Fruit fly (Drosophila melanogaster) whole organism, adult: ENCODE results near the gene Kr-h2.

Experiments
- CG12768 ChIP-seq: fragments of 200-800 bp; sonication (Bioruptor generic); optimal IDR thresholded peaks from 2 replicates; lab custom pipeline; 2017; ENCODE audit warnings: missing biosample characterization, missing genetic modification characterization, mild to moderate bottlenecking, moderate library complexity, missing genetic modification reagents
- CG1620 ChIP-seq: fragments of 200-800 bp; sonication (Bioruptor generic); optimal IDR thresholded peaks from 2 replicates; lab custom pipeline; 2016; ENCODE audit warnings: missing biosample characterization, missing genetic modification characterization
- CG7101 ChIP-seq: fragments of 200-800 bp; sonication (Bioruptor generic); optimal IDR thresholded peaks from 2 replicates; lab custom pipeline; 2018; ENCODE audit warnings: missing biosample characterization, mild to moderate bottlenecking, missing genetic modification characterization, moderate library complexity
- Clk ChIP-seq: fragments of 200-800 bp; sonication (Bioruptor generic); optimal IDR thresholded peaks from 2 replicates; lab custom pipeline; 2017; ENCODE audit warnings: missing biosample characterization, missing genetic modification characterization
- Crg-1 ChIP-seq: fragments of 200-800 bp; sonication (Bioruptor generic); optimal IDR thresholded peaks from 2 replicates; lab custom pipeline; 2016; ENCODE audit warnings: missing biosample characterization, missing genetic modification characterization
- Hr96 ChIP-seq: fragments of 200-800 bp; sonication (Bioruptor generic); optimal IDR thresholded peaks from 2 replicates; lab custom pipeline; 2016; ENCODE audit warnings: missing biosample characterization, missing genetic modification characterization
- Mnt ChIP-seq: fragments of 200-800 bp; sonication (Bioruptor generic); optimal IDR thresholded peaks from 2 replicates; lab custom pipeline; 2016; ENCODE audit warnings: missing biosample characterization, mild to moderate bottlenecking, missing genetic modification characterization
- bab1 ChIP-seq: fragments of 200-800 bp; sonication (Bioruptor generic); optimal IDR thresholded peaks from 3 replicates; lab custom pipeline; 2019; ENCODE audit warnings: missing biosample characterization, mild to moderate bottlenecking, missing genetic modification characterization, moderate library complexity
- kay ChIP-seq: fragments of 200-800 bp; sonication (Bioruptor generic); peaks from one replicate; lab custom pipeline; 2016; ENCODE audit warnings: missing biosample characterization, missing genetic modification characterization, borderline replicate concordance
- ovo ChIP-seq: fragments of 200-800 bp; sonication (Bioruptor generic); optimal IDR thresholded peaks from 2 replicates; lab custom pipeline; 2016; ENCODE audit warnings: missing biosample characterization, missing genetic modification characterization
- tj ChIP-seq: fragments of 200-800 bp; sonication (Bioruptor generic); optimal IDR thresholded peaks from 3 replicates; lab custom pipeline; 2017; ENCODE audit warnings: missing biosample characterization, mild to moderate bottlenecking, missing genetic modification characterization, moderate library complexity

DNA sequence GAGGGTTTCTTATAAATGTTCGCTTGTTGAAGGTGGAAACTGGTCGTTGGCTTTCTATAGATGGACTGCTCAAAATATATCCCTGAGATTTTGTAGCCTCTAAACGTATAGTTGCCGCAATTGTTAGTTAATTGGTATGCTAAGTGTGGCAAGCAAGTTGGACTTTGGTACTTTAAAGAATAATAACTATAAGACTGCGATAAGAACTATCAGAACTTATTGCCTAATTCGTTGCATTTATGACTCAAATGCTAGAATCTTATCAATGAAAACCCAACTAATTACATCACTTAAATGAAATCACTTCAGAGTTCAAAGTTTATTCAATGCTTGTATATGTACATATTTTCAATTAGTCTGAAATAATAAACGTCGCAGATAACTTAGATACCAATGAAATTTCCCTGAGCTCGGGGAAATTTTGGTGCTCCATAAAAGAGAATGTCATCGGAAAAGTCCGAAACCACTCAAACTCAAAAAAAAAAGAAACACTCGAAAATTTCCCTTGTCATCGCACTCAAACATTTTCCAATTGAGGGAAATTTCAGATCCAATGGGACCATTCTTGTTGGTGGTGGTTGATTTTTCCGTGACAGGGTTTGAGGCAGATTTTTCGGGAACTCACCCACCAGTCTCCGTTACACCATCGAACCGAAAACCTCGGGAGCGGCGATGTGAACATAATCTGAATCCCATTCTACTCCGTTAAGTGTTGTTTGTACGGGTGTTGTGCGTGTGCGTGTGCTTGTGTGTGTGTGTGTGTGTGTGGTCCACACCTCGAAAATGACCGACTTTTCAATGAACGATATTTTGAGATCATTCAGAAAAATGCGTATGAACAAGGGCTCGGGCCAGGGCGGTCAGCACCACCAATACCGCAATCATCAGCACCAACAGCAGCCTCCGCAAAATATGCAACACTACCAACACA lies 20.3 kb downstream of the Kr-h2 start, which contains the start of gene CG45075:
- TF ChIP-seq kay (GFP tag; lab: Kevin White, UChicago): peak; percentile 88
- no peak for TF ChIP-seq ovo
- TF ChIP-seq CG1620 (GFP tag; lab: Kevin White, UChicago): no peak
- TF ChIP-seq CG7101: no peak
- TF ChIP-seq bab1 (GFP tag; lab: Kevin White, UChicago): no peak
- TF ChIP-seq Mnt: no peak
- no peak for TF ChIP-seq Clk (GFP tag; lab: Kevin White, UChicago)
- TF ChIP-seq CG12768 (GFP tag; lab: Kevin White, UChicago): no peak
- no peak for TF ChIP-seq Hr96
- no peak for TF ChIP-seq Crg-1 (GFP tag; lab: Kevin White, UChicago)
- TF ChIP-seq tj (GFP tag; lab: Kevin White, UChicago): no peak
